Worm (Caenorhabditis elegans): Measurements from ENCODE around the gene uaf-2.

uaf-2 gene

DNA sequence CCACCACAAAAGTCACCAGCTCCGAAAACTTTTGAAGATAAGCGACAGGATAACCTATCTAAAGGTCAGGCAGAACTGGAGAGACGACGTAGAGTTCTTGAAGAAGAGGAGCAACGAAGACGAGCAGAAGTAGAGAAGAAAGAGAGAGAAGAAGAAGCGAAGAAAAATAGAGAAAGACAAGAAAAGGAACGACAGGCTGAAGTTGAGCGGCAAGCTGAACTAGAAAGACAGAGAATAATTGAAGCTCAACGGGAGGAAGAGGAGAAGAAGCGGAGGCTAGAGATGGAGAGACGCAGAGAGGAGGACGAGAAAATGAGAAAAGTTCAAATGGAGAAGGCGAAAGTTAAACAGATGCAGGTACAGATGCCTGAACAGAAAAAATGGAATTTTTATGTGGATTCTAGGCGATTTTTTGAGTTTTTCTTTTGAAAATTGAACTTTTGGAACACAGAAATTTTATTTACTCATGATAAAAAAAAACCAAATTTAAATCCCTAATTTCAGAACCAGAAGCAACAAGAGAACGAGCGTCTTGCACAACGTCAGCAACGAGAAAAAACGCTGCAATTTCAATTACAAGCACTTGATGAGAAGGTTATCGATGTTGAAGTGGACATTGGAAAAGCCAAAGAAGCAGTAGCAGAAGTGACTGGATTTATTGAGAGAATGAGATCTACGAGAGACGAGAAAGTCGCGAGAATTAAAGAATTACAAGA is 2.6 kb upstream of the uaf-2 start:
- TF ChIP-seq hmg-1.2 (GFP tag; IDR thresholded peaks at IDR 0.05) (no peak), lsl-1 (GFP tag; optimal IDR thresholded peaks at IDR 0.05) (no peak)

DNA sequence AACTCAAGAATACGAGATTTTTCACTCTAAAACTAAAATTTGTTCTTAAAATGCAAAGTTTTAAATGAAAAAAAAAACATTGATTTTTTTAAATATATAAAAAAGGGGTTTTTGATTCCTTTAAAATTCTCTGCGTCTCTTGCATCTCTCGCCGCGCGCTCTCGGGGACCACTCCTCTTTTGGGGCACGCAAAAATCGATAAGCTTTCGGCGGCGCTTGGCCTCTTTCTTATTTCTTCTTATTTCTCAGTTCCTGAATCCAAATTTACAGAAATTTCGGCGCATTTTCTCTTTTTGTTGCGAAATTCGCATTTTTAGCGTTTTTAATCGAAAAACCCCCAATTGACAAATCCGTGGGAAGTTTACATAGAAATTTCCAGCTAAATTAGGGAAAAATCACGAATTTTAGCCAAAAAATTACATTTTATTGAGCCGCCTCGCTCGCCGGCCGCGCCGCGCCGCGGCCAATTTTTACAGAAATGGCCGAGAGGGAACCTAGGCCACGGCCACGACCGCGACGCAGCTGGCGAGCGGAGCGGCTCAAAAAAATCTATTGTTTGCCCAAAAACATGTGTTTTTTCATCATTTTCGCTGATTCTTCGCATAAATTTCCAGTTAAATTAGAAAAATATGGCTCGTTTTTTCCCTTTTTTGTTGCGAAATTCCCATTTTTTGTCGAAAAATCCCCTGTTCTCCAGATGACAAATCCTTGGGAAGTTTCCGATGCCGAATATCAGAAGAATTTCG is 593 bp upstream of the uaf-2 start, which contains the start of gene itsn-1:
TSS of gene itsn-1 (plus strand) at position 696 of the 746 bp plus-strand sequence.
- TF ChIP-seq F39B2.1 (GFP tag; IDR thresholded peaks at IDR 0.05) (no peak), ekl-4 (GFP tag; IDR thresholded peaks at IDR 0.05) (no peak), fkh-3 (tag; optimal IDR thresholded peaks at IDR 0.05) (no peak), attf-6 (GFP tag; IDR thresholded peaks at IDR 0.05) (peak; percentile 62; the same call in 1 of the 2 replicates), egrh-3 (GFP tag; IDR thresholded peaks at IDR 0.05) (peak; percentile 83; the same call in 1 of the 2 replicates), cebp-1 (GFP tag; IDR thresholded peaks at IDR 0.05) (no peak), cebp-1 (tag; optimal IDR thresholded peaks at IDR 0.05) (no peak), efl-1 (GFP tag; optimal IDR thresholded peaks at IDR 0.05) (no peak), F23B12.7 (tag; optimal IDR thresholded peaks at IDR 0.05; ENCODE audit: insufficient read depth) (no peak), B0019.2 (GFP tag; conservative IDR thresholded peaks at IDR 0.05) (no peak), ccch-3 (GFP tag; optimal IDR thresholded peaks at IDR 0.05) (no peak), ztf-6 (GFP tag; IDR thresholded peaks at IDR 0.05) (no peak), B0261.1 (tag; optimal IDR thresholded peaks at IDR 0.05) (no peak), attf-5 (GFP tag; optimal IDR thresholded peaks at IDR 0.05) (no peak), snpc-4 (GFP tag; optimal IDR thresholded peaks at IDR 0.05) (no peak), snpc-4 (tag; optimal IDR thresholded peaks at IDR 0.05) (peak in 1 of 4 experiments; percentile 57), hlh-26 (GFP tag; conservative IDR thresholded peaks at IDR 0.05) (no peak), lir-1 (GFP tag; conservative IDR thresholded peaks at IDR 0.05) (no peak), zim-3 (tag; optimal IDR thresholded peaks at IDR 0.05) (no peak), mel-28 (tag; optimal IDR thresholded peaks at IDR 0.05; ENCODE audit: borderline replicate concordance) (no peak), K11D2.4 (GFP tag; IDR thresholded peaks at IDR 0.05) (no peak), D2030.7 (GFP tag; IDR thresholded peaks at IDR 0.05) (no peak), madf-6 (GFP tag; IDR thresholded peaks at IDR 0.05) (no peak), mcd-1 (GFP tag; IDR thresholded peaks at IDR 0.05) (0 out of 2 replicates have a peak, but pooled peaks have one; percentile 31), C17E4.6 (GFP tag; IDR thresholded peaks at IDR 0.05) (peak; percentile 6; the same call in 1 of the 2 replicates), akir-1 (GFP tag; optimal IDR thresholded peaks at IDR 0.05) (no peak), dox-1 (GFP tag; IDR thresholded peaks at IDR 0.05) (peak; percentile 46; the same call in 1 of the 2 replicates), nhr-90 (tag; optimal IDR thresholded peaks at IDR 0.05) (no peak), sdz-38 (tag; optimal IDR thresholded peaks at IDR 0.05) (no peak), ceh-40 (GFP tag; IDR thresholded peaks at IDR 0.05) (no peak), let-526 (GFP tag; IDR thresholded peaks at IDR 0.05) (no peak), lag-1 (GFP tag; IDR thresholded peaks at IDR 0.05) (no peak), madf-8 (GFP tag; conservative IDR thresholded peaks at IDR 0.05) (no peak), madf-3 (GFP tag; IDR thresholded peaks at IDR 0.05) (peak; percentile 94), T26A5.8 (tag; optimal IDR thresholded peaks at IDR 0.05) (no peak), F49E8.2 (tag; optimal IDR thresholded peaks at IDR 0.05; ENCODE audit: insufficient read depth) (peak; percentile 7), chd-7 (tag; optimal IDR thresholded peaks at IDR 0.05) (no peak), ztf-28 (GFP tag; IDR thresholded peaks at IDR 0.05) (0 out of 2 replicates have a peak, but pooled peaks have one; percentile 5), Y56A3A.18 (GFP tag; IDR thresholded peaks at IDR 0.05) (no peak), unc-62 (GFP tag; optimal IDR thresholded peaks at IDR 0.05) (no peak), F33H1.4 (GFP tag; IDR thresholded peaks at IDR 0.05) (0 out of 2 replicates have a peak, but pooled peaks have one; percentile 16), ceh-58 (GFP tag; IDR thresholded peaks at IDR 0.05) (no peak)
